Worm (Caenorhabditis elegans): Measurements from ENCODE around the gene ugt-18.
A peak's percentile ranks its signal among the peaks of the same experiment; 100 is the strongest.

Gene ugt-18

DNA sequence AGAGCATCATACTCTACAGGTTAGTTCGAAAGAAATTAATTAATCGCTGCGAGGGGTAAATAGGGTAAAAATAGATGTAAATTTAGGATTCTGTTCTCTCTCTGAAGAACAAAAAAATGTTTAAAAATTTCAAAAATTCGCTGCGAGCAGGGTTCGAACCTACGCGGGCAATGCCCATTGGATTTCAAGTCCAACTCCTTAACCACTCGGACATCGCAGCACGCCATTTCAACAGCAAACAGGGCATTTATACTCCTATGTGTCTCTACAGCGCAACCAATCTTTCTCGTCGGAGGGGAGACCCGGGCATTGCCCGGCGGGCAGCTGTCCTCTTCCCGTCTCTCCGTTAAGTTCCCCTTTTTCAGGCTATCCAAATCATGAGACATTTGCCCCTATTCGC is 39.8 kb upstream of the ugt-18 start (continued):
- TF ChIP-seq fos-1 (tag; optimal IDR thresholded peaks at IDR 0.05) (no peak), vab-15 (tag; optimal IDR thresholded peaks at IDR 0.05) (peak; percentile 38), lin-14 (GFP tag; optimal IDR thresholded peaks at IDR 0.05) (peak; percentile 38), unc-98 (GFP tag; IDR thresholded peaks at IDR 0.05) (no peak), egl-27 (tag; optimal IDR thresholded peaks at IDR 0.05) (no peak), F16B12.6 (tag; optimal IDR thresholded peaks at IDR 0.05) (no peak), nhr-12 (tag; optimal IDR thresholded peaks at IDR 0.05) (no peak), blmp-1 (tag; optimal IDR thresholded peaks at IDR 0.05) (no peak), ztf-4 (tag; optimal IDR thresholded peaks at IDR 0.05) (peak; percentile 3), ets-5 (GFP tag; IDR thresholded peaks at IDR 0.05) (no peak), C16A3.4 (tag; optimal IDR thresholded peaks at IDR 0.05) (peak; percentile 64), grh-1 (GFP tag; IDR thresholded peaks at IDR 0.05) (no peak), alr-1 (tag; optimal IDR thresholded peaks at IDR 0.05; ENCODE audit: borderline replicate concordance) (no peak), jun-1 (tag; optimal IDR thresholded peaks at IDR 0.05) (no peak), pag-3 (tag; optimal IDR thresholded peaks at IDR 0.05; ENCODE audit: borderline replicate concordance, insufficient read depth) (no peak), hlh-17 (GFP tag; optimal IDR thresholded peaks at IDR 0.05; ENCODE audit: borderline replicate concordance) (no peak), elt-3 (tag; optimal IDR thresholded peaks at IDR 0.05) (peak in 1 of 6 experiments; percentile 23), aha-1 (tag; optimal IDR thresholded peaks at IDR 0.05) (no peak), ztf-11 (tag; optimal IDR thresholded peaks at IDR 0.05) (peak in 1 of 2 experiments; percentile 8), rnt-1 (tag; optimal IDR thresholded peaks at IDR 0.05) (peak; percentile 53), sptf-1 (tag; optimal IDR thresholded peaks at IDR 0.05) (no peak), skn-1 (tag; optimal IDR thresholded peaks at IDR 0.05) (no peak), unc-30 (tag; optimal IDR thresholded peaks at IDR 0.05) (no peak), mep-1 (tag; optimal IDR thresholded peaks at IDR 0.05) (no peak), ceh-63 (GFP tag; optimal IDR thresholded peaks at IDR 0.05) (no peak), nhr-90 (tag; optimal IDR thresholded peaks at IDR 0.05; ENCODE audit: poor library complexity) (peak; percentile 42), unc-86 (tag; optimal IDR thresholded peaks at IDR 0.05) (no peak), efl-1 (optimal IDR thresholded peaks at IDR 0.05) (peak; percentile 35 to 51), efl-1 (GFP tag; optimal IDR thresholded peaks at IDR 0.05 in 1 of 2) (peak; percentile 41 to 93), efl-3 (GFP tag; optimal IDR thresholded peaks at IDR 0.05) (no peak), nhr-11 (tag; optimal IDR thresholded peaks at IDR 0.05) (no peak), nhr-71 (tag; optimal IDR thresholded peaks at IDR 0.05) (peak; percentile 49), pqm-1 (tag; optimal IDR thresholded peaks at IDR 0.05) (no peak), tlp-1 (tag; optimal IDR thresholded peaks at IDR 0.05) (no peak), hlh-4 (tag; optimal IDR thresholded peaks at IDR 0.05) (no peak), pax-3 (tag; optimal IDR thresholded peaks at IDR 0.05) (peak; percentile 45), lin-35 (GFP tag; optimal IDR thresholded peaks at IDR 0.05) (peak; percentile 20 to 66), fkh-4 (tag; optimal IDR thresholded peaks at IDR 0.05; ENCODE audit: borderline replicate concordance) (no peak), fkh-8 (tag; optimal IDR thresholded peaks at IDR 0.05) (peak; percentile 30), lsy-2 (tag; optimal IDR thresholded peaks at IDR 0.05) (peak; percentile 27 to 68), mab-9 (GFP tag; IDR thresholded peaks at IDR 0.05) (no peak), nhr-237 (tag; optimal IDR thresholded peaks at IDR 0.05) (no peak), mef-2 (tag; optimal IDR thresholded peaks at IDR 0.05) (no peak), sup-37 (GFP tag; optimal IDR thresholded peaks at IDR 0.05) (no peak), nhr-28 (tag; optimal IDR thresholded peaks at IDR 0.05) (no peak), lir-3 (tag; optimal IDR thresholded peaks at IDR 0.05; ENCODE audit: poor library complexity) (peak; percentile 9), lin-15B (tag; optimal IDR thresholded peaks at IDR 0.05) (no peak), Y116A8C.19 (tag; optimal IDR thresholded peaks at IDR 0.05; ENCODE audit: borderline replicate concordance) (no peak), nhr-84 (tag; optimal IDR thresholded peaks at IDR 0.05) (no peak), swsn-7 (tag; optimal IDR thresholded peaks at IDR 0.05) (peak; percentile 36), nhr-47 (tag; optimal IDR thresholded peaks at IDR 0.05) (peak; percentile 61)

Data from whole organism, L1 larva.